Fruit fly (Drosophila melanogaster): ENCODE measurements around the gene CG11504.

CG11504 gene

dm6 chr3R:30004648-30005047 is 6.9 kb downstream of the CG11504 start, which contains the start of the genes Nlp and Nph (continued):
- TF ChIP-seq pho (GFP tag; optimal IDR thresholded peaks at IDR 0.05) (no peak), BtbVII (GFP tag; optimal IDR thresholded peaks at IDR 0.05) (no peak), CG16779 (GFP tag; IDR thresholded peaks at IDR 0.05) (no peak), CG3838 (GFP tag; optimal IDR thresholded peaks at IDR 0.05) (peak; percentile 10), CG18764 (GFP tag; optimal IDR thresholded peaks at IDR 0.05) (peak; percentile 10), peb (GFP tag; IDR thresholded peaks at IDR 0.05) (no peak), hbn (GFP tag; IDR thresholded peaks at IDR 0.05; ENCODE audit: partially characterized antibody) (peak; percentile 88), Tbp (GFP tag; optimal IDR thresholded peaks at IDR 0.05) (peak; percentile 64), ato (GFP tag; IDR thresholded peaks at IDR 0.05; ENCODE audit: partially characterized antibody) (peak; percentile 85), CG30431 (GFP tag; optimal IDR thresholded peaks at IDR 0.05) (no peak), z (GFP tag; IDR thresholded peaks at IDR 0.05) (no peak), psq (GFP tag; optimal IDR thresholded peaks at IDR 0.05) (no peak), CG11398 (GFP tag; optimal IDR thresholded peaks at IDR 0.05) (no peak), CG8765 (GFP tag; IDR thresholded peaks at IDR 0.05) (no peak), D19A (tag; optimal IDR thresholded peaks at IDR 0.05) (no peak), repo (GFP tag; optimal IDR thresholded peaks at IDR 0.05) (no peak), CG3847 (GFP tag; IDR thresholded peaks at IDR 0.05) (0 out of 2 replicates have a peak, but pooled peaks have one; percentile 53), CG15073 (GFP tag; optimal IDR thresholded peaks at IDR 0.05) (no peak), CG11560 (tag; IDR thresholded peaks at IDR 0.05) (peak; percentile 93), CG12219 (GFP tag; optimal IDR thresholded peaks at IDR 0.05) (no peak), CG14965 (GFP tag; optimal IDR thresholded peaks at IDR 0.05; ENCODE audit: borderline replicate concordance) (no peak), CG43689 (GFP tag; IDR thresholded peaks at IDR 0.05) (no peak), CG13287 (GFP tag; IDR thresholded peaks at IDR 0.05; ENCODE audit: partially characterized antibody) (peak; percentile 95), luna (GFP tag; optimal IDR thresholded peaks at IDR 0.05) (no peak), CG14710 (tag; optimal IDR thresholded peaks at IDR 0.05) (peak; percentile 67), Dref (GFP tag; IDR thresholded peaks at IDR 0.05) (peak; percentile 71), CG3281 (GFP tag; optimal IDR thresholded peaks at IDR 0.05) (peak; percentile 39), CG18011 (GFP tag; optimal IDR thresholded peaks at IDR 0.05) (peak; percentile 30), fd64A (GFP tag; optimal IDR thresholded peaks at IDR 0.05) (no peak), CkIIα-i1 (GFP tag; IDR thresholded peaks at IDR 0.05) (no peak), bcd (GFP tag; optimal IDR thresholded peaks at IDR 0.05) (no peak), bbx (GFP tag; IDR thresholded peaks at IDR 0.05; ENCODE audit: partially characterized antibody) (peak; percentile 76), CG5953 (GFP tag; IDR thresholded peaks at IDR 0.05) (no peak), Camta (GFP tag; optimal IDR thresholded peaks at IDR 0.05) (no peak), Gug (GFP tag; IDR thresholded peaks at IDR 0.05) (no peak; the same call in 3 of the 4 replicates), CG2712 (tag; optimal IDR thresholded peaks at IDR 0.05) (peak; percentile 49), Meics (GFP tag; optimal IDR thresholded peaks at IDR 0.05) (peak; percentile 74), ash1 (GFP tag; optimal IDR thresholded peaks at IDR 0.05) (no peak), nom (GFP tag; optimal IDR thresholded peaks at IDR 0.05) (no peak), ind (GFP tag; optimal IDR thresholded peaks at IDR 0.05) (peak; percentile 13), pum (GFP tag; optimal IDR thresholded peaks at IDR 0.05) (no peak), Ssrp (tag; optimal IDR thresholded peaks at IDR 0.05) (no peak), Doc3 (GFP tag; IDR thresholded peaks at IDR 0.05; ENCODE audit: partially characterized antibody) (peak; percentile 94), CG30403 (GFP tag; optimal IDR thresholded peaks at IDR 0.05) (peak; percentile 40), CG1647 (GFP tag; optimal IDR thresholded peaks at IDR 0.05) (no peak), da (GFP tag; optimal IDR thresholded peaks at IDR 0.05) (no peak), ssp (GFP tag; IDR thresholded peaks at IDR 0.05) (no peak), knrl (GFP tag; IDR thresholded peaks at IDR 0.05; ENCODE audit: partially characterized antibody) (peak; percentile 88), Xrp1 (GFP tag; IDR thresholded peaks at IDR 0.05) (no peak), Dll (GFP tag; IDR thresholded peaks at IDR 0.05; ENCODE audit: partially characterized antibody) (peak; percentile 96), dpn (GFP tag; optimal IDR thresholded peaks at IDR 0.05) (peak; percentile 36 to 41), CG17829 (tag; optimal IDR thresholded peaks at IDR 0.05) (peak; percentile 80)
